Worm (Caenorhabditis elegans) whole organism, early embryonic: ENCODE results near the gene mtx-2.

ENCODE experiments used
- B0310.2 ChIP-seq: sonication (generic microtip); optimal IDR thresholded peaks from 2 replicates; lab custom pipeline; 2016; ENCODE audit warnings: mild to moderate bottlenecking, missing genetic modification characterization, missing compliant biosample characterization
- ama-1 ChIP-seq: fragments of 150-350 bp; optimal IDR thresholded peaks from 2 replicates; lab custom pipeline; 2014
- ceh-36 ChIP-seq: sonication (generic microtip); optimal IDR thresholded peaks from 2 replicates; lab custom pipeline; 2016; ENCODE audit warnings: missing genetic modification characterization, inconsistent platforms, missing compliant biosample characterization
- ets-7 ChIP-seq: sonication (generic microtip); optimal IDR thresholded peaks from 2 replicates; lab custom pipeline; 2016; ENCODE audit warnings: missing genotype, missing genetic modification characterization, missing compliant biosample characterization
- flt-1 ChIP-seq: fragments of 200-800 bp; sonication (Bioruptor generic); IDR thresholded peaks from 2 replicates; pipeline ENCODE4 v1.3.6; 2022; ENCODE audit warnings: missing genetic modification characterization, missing compliant biosample characterization
- pes-1 ChIP-seq: fragments of 200-800 bp; sonication (Bioruptor generic); IDR thresholded peaks from 2 replicates; pipeline ENCODE4 v1.3.6; 2022; ENCODE audit warnings: missing genetic modification reagents, missing genetic modification characterization, missing compliant biosample characterization
- scrt-1 ChIP-seq: fragments of 200-800 bp; sonication (Bioruptor generic); IDR thresholded peaks from 2 replicates; pipeline ENCODE4 v1.3.6; 2022; ENCODE audit warnings: missing genetic modification characterization, missing compliant biosample characterization
- tbx-11 ChIP-seq: fragments of 200-800 bp; sonication (Bioruptor generic); IDR thresholded peaks from 2 replicates; pipeline ENCODE4 v1.3.6; 2022; ENCODE audit warnings: missing genetic modification characterization, missing compliant biosample characterization
- tbx-37 ChIP-seq: fragments of 200-800 bp; sonication (Bioruptor generic); conservative IDR thresholded peaks from 2 replicates; pipeline ENCODE4 v1.3.6; 2022; ENCODE audit warnings: missing genetic modification reagents, missing genetic modification characterization, missing compliant biosample characterization

DNA sequence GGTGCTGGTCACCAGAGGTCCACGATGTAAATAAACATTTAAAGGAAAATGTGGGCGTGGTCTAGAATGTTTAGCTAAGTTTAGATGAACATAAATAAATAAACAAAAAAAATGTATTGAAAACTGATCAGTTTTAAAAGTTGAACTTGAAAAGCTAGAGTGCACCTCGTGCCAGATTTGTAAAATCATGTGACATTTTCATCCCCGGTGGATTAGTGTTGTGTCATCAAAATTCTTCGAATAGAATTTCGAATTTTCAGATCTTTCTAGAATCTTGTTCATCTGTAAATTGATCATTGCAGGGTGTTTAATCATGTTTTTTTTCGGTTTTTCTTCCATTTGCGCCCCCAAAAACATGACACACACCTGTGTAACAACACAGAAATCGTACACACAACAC is 36.9 kb downstream of the mtx-2 start:
- TF ChIP-seq scrt-1 (no peak), ama-1 (lab: Kevin White, UChicago) (no peak), flt-1 (GFP tag; lab: Robert Waterston, UW) (no peak), B0310.2 (tag; lab: Kevin White, UChicago) (no peak), tbx-37 (GFP tag; lab: Robert Waterston, UW) (no peak), pes-1 (GFP tag; lab: Robert Waterston, UW) (no peak), ceh-36 (tag; lab: Kevin White, UChicago) (no peak), ets-7 (no peak), tbx-11 (GFP tag; lab: Robert Waterston, UW) (no peak)
